Fruit fly (Drosophila melanogaster) whole organism, embryonic: ENCODE results near the gene CG11768.

Source experiments
- Adf1 ChIP-seq: fragments of 200-800 bp; sonication (Bioruptor generic); IDR thresholded peaks from 2 replicates; pipeline ENCODE4 v1.3.6; 2022; ENCODE audit warnings: missing biosample characterization, missing genetic modification characterization
- Atf6 ChIP-seq: fragments of 200-800 bp; sonication (Bioruptor generic); IDR thresholded peaks from 2 replicates; pipeline ENCODE4 v1.3.6; 2022; ENCODE audit warnings: missing biosample characterization, missing genetic modification characterization
- CG10209 ChIP-seq: fragments of 200-800 bp; sonication (Bioruptor generic); optimal IDR thresholded peaks from 3 replicates; lab custom pipeline; 2017; ENCODE audit warnings: missing biosample characterization, mild to moderate bottlenecking, missing genetic modification characterization, missing genetic modification reagents
- CG10959 ChIP-seq: fragments of 200-800 bp; sonication (Bioruptor generic); IDR thresholded peaks from 2 replicates; pipeline ENCODE4 v1.3.6; 2022; ENCODE audit warnings: missing biosample characterization, missing genetic modification characterization
- CG12942 ChIP-seq: fragments of 200-800 bp; sonication (Bioruptor generic); optimal IDR thresholded peaks from 3 replicates; lab custom pipeline; 2016; ENCODE audit warnings: missing biosample characterization, missing genetic modification characterization
- CG13287 ChIP-seq: fragments of 200-800 bp; sonication (Bioruptor generic); IDR thresholded peaks from 2 replicates; pipeline ENCODE4 v1.3.6; 2022; ENCODE audit warnings: missing biosample characterization, missing genetic modification characterization; ENCODE audit not compliant: partially characterized antibody
- CG17359 ChIP-seq: fragments of 200-800 bp; sonication (Bioruptor generic); optimal IDR thresholded peaks from 3 replicates; lab custom pipeline; 2018; ENCODE audit warnings: missing biosample characterization, mild to moderate bottlenecking, missing genetic modification characterization, moderate library complexity
- CG17361 ChIP-seq: fragments of 200-800 bp; sonication (Bioruptor generic); IDR thresholded peaks from 3 replicates; pipeline ENCODE4 v1.3.6; 2022; ENCODE audit warnings: missing biosample characterization, missing genetic modification characterization
- CG2875 ChIP-seq: fragments of 200-800 bp; sonication (Bioruptor generic); optimal IDR thresholded peaks from 2 replicates; lab custom pipeline; 2017; ENCODE audit warnings: missing biosample characterization, mild to moderate bottlenecking, missing genetic modification characterization, missing genetic modification reagents
- CG33557 ChIP-seq: fragments of 200-800 bp; sonication (Bioruptor generic); optimal IDR thresholded peaks from 2 replicates; lab custom pipeline; 2019; ENCODE audit warnings: missing biosample characterization, mild to moderate bottlenecking, missing genetic modification characterization, moderate library complexity
- CG3995 ChIP-seq: fragments of 200-800 bp; sonication (Bioruptor generic); optimal IDR thresholded peaks from 3 replicates; lab custom pipeline; 2016; ENCODE audit warnings: missing biosample characterization, missing genetic modification characterization
- CG8281 ChIP-seq: fragments of 200-800 bp; sonication (Bioruptor generic); optimal IDR thresholded peaks from 2 replicates; lab custom pipeline; 2018; ENCODE audit warnings: missing biosample characterization, mild to moderate bottlenecking, missing genetic modification characterization, moderate library complexity
- CG8388 ChIP-seq: fragments of 200-800 bp; sonication (Bioruptor generic); optimal IDR thresholded peaks from 2 replicates; lab custom pipeline; 2019; ENCODE audit warnings: missing biosample characterization, mild to moderate bottlenecking, missing genetic modification characterization, moderate library complexity
- CG9727 ChIP-seq: fragments of 200-800 bp; sonication (Bioruptor generic); optimal IDR thresholded peaks from 3 replicates; lab custom pipeline; 2017; ENCODE audit warnings: missing biosample characterization, mild to moderate bottlenecking, missing genetic modification characterization
- Chrac-16 ChIP-seq: fragments of 200-800 bp; sonication (Bioruptor generic); optimal IDR thresholded peaks from 3 replicates; lab custom pipeline; 2016; ENCODE audit warnings: missing biosample characterization, missing genetic modification characterization
- Dll ChIP-seq: fragments of 200-800 bp; sonication (Bioruptor generic); IDR thresholded peaks from 4 replicates; pipeline ENCODE4 v1.3.6; 2022; ENCODE audit warnings: missing biosample characterization, missing genetic modification characterization; ENCODE audit not compliant: partially characterized antibody
- E2f2 ChIP-seq: fragments of 200-800 bp; sonication (Bioruptor generic); IDR thresholded peaks from 2 replicates; pipeline ENCODE4 v1.3.6; 2022; ENCODE audit warnings: missing biosample characterization, missing genetic modification characterization
- Eip74EF ChIP-seq, 2 experiments: fragments of 200-800 bp in 1 of 2; fragments of >200 bp in 1 of 2; sonication (Bioruptor generic) in 1 of 2; optimal IDR thresholded peaks; 2 replicates each; lab custom pipeline; 2017 to 2019; ENCODE audit warnings: missing biosample characterization in 2 of 2, missing genetic modification characterization in 2 of 2, mild to moderate bottlenecking in 1 of 2, moderate library complexity in 1 of 2
- Jarid2 ChIP-seq: fragments of 200-800 bp; sonication (Bioruptor generic); optimal IDR thresholded peaks from 3 replicates; lab custom pipeline; 2017; ENCODE audit warnings: mild to moderate bottlenecking, missing biosample characterization, missing genetic modification reagents, missing genetic modification characterization
- MTF-1 ChIP-seq: fragments of 200-800 bp; sonication (Bioruptor generic); optimal IDR thresholded peaks from 2 replicates; lab custom pipeline; 2018; ENCODE audit warnings: missing biosample characterization, mild to moderate bottlenecking, missing genetic modification characterization, borderline replicate concordance
- NC2α ChIP-seq: fragments of 200-800 bp; sonication (Bioruptor generic); optimal IDR thresholded peaks from 2 replicates; lab custom pipeline; 2016; ENCODE audit warnings: missing biosample characterization, missing genetic modification characterization
- NC2β ChIP-seq: fragments of 200-800 bp; sonication (Bioruptor generic); optimal IDR thresholded peaks from 2 replicates; lab custom pipeline; 2016; ENCODE audit warnings: missing biosample characterization, missing genetic modification characterization
- Neu2 ChIP-seq: fragments of 200-800 bp; sonication (Bioruptor generic); optimal IDR thresholded peaks from 3 replicates; lab custom pipeline; 2016; ENCODE audit warnings: missing biosample characterization, missing genetic modification characterization, borderline replicate concordance
- Ptx1 ChIP-seq: fragments of 200-800 bp; sonication (Bioruptor generic); IDR thresholded peaks from 2 replicates; pipeline ENCODE4 v1.3.6; 2022; ENCODE audit warnings: missing biosample characterization, missing genetic modification characterization
- Vsx1 ChIP-seq: fragments of 200-800 bp; sonication (Bioruptor generic); optimal IDR thresholded peaks from 2 replicates; lab custom pipeline; 2017; ENCODE audit warnings: missing biosample characterization, mild to moderate bottlenecking, missing genetic modification characterization, missing genetic modification reagents
- Xrp1 ChIP-seq: fragments of 200-800 bp; sonication (Bioruptor generic); IDR thresholded peaks from 2 replicates; pipeline ENCODE4 v1.3.6; 2022; ENCODE audit warnings: missing biosample characterization, missing genetic modification characterization
- ind ChIP-seq: fragments of 200-800 bp; sonication (Bioruptor generic); optimal IDR thresholded peaks from 3 replicates; lab custom pipeline; 2016; ENCODE audit warnings: missing biosample characterization, missing genetic modification characterization
- lmd ChIP-seq: fragments of 200-800 bp; sonication (Bioruptor generic); IDR thresholded peaks from 2 replicates; pipeline ENCODE4 v1.3.6; 2022; ENCODE audit warnings: missing biosample characterization, missing genetic modification characterization
- mld ChIP-seq: fragments of 200-800 bp; sonication (Bioruptor generic); IDR thresholded peaks from 3 replicates; pipeline ENCODE4 v1.3.6; 2022; ENCODE audit warnings: missing biosample characterization, missing genetic modification characterization; ENCODE audit not compliant: partially characterized antibody
- ro ChIP-seq: fragments of 200-800 bp; sonication (Bioruptor generic); IDR thresholded peaks from 2 replicates; pipeline ENCODE4 v1.3.6; 2022; ENCODE audit warnings: missing biosample characterization, missing genetic modification characterization
- sens-2 ChIP-seq: fragments of 200-800 bp; sonication (Bioruptor generic); IDR thresholded peaks from 2 replicates; pipeline ENCODE4 v1.3.6; 2022; ENCODE audit warnings: missing biosample characterization, missing genetic modification characterization
- slp2 ChIP-seq: fragments of 200-800 bp; sonication (Bioruptor generic); optimal IDR thresholded peaks from 2 replicates; lab custom pipeline; 2016; ENCODE audit warnings: missing biosample characterization, missing genetic modification characterization
- stc ChIP-seq: fragments of 200-800 bp; sonication (Bioruptor generic); IDR thresholded peaks from 2 replicates; pipeline ENCODE4 v1.3.6; 2022; ENCODE audit warnings: missing biosample characterization, missing genetic modification characterization
- vvl ChIP-seq: fragments of 200-800 bp; sonication (Bioruptor generic); IDR thresholded peaks from 2 replicates; pipeline ENCODE4 v1.3.6; 2022; ENCODE audit warnings: missing biosample characterization, missing genetic modification characterization

CG11768 gene

dm6 chr3R:8784788-8785187 is 16.8 kb upstream of the CG11768 start (continued):
- TF ChIP-seq Atf6 (GFP tag; lab: Robert Waterston, UW) = peak; percentile 79
- TF ChIP-seq Xrp1 (GFP tag; lab: Robert Waterston, UW) = peak; percentile 66
- peak; percentile 67 for TF ChIP-seq lmd

dm6 chr3R:8780689-8781088 is 12.7 kb upstream of the CG11768 start, which contains the start of gene CG33189:
TSS of gene CG33189 (minus strand) at chr3R:8780789.
- TF ChIP-seq CG10209 (GFP tag; lab: Kevin White, UChicago) (no peak), Ptx1 (no peak), MTF-1 (GFP tag; lab: Kevin White, UChicago) (no peak), Vsx1 (GFP tag; lab: Kevin White, UChicago) (no peak), mld (no peak), NC2β (GFP tag; lab: Kevin White, UChicago) (no peak), Chrac-16 (GFP tag; lab: Kevin White, UChicago) (no peak), slp2 (GFP tag; lab: Kevin White, UChicago) (no peak), E2f2 (GFP tag; lab: Robert Waterston, UW) (no peak), sens-2 (GFP tag; lab: Robert Waterston, UW) (no peak)

dm6 chr3R:8779823-8780222 is 11.8 kb upstream of the CG11768 start, which contains the start of gene CG33191:
TSS of gene CG33191 (minus strand) at chr3R:8779923.
- no peak for TF ChIP-seq ro (GFP tag; lab: Robert Waterston, UW)
- no peak for TF ChIP-seq stc
- TF ChIP-seq CG33557 = no peak
- no peak for TF ChIP-seq CG17361 (GFP tag; lab: Robert Waterston, UW)
- TF ChIP-seq sens-2 (GFP tag; lab: Robert Waterston, UW) = no peak
- TF ChIP-seq CG10959 (GFP tag; lab: Robert Waterston, UW) = no peak
- TF ChIP-seq CG9727 (GFP tag; lab: Kevin White, UChicago) = no peak
- no peak for TF ChIP-seq vvl (GFP tag; lab: Robert Waterston, UW)
- no peak for TF ChIP-seq Eip74EF (GFP tag; optimal IDR thresholded peaks at IDR 0.05; lab: Kevin White, UChicago)
- no peak for TF ChIP-seq CG8388 (GFP tag; lab: Kevin White, UChicago)
- TF ChIP-seq Adf1 (GFP tag; lab: Robert Waterston, UW) = no peak
- TF ChIP-seq CG8281 (tag; lab: Kevin White, UChicago) = no peak
- TF ChIP-seq ind (GFP tag; lab: Kevin White, UChicago) = no peak
- no peak for TF ChIP-seq Dll

- TF ChIP-seq CG17359 (tag; lab: Kevin White, UChicago) (no peak), NC2α (GFP tag; lab: Kevin White, UChicago) (no peak), CG13287 (GFP tag; lab: Robert Waterston, UW) (0 out of 2 replicates have a peak, but pooled peaks have one; percentile 9), CG3995 (no peak), CG12942 (GFP tag; lab: Kevin White, UChicago) (no peak), Jarid2 (GFP tag; lab: Kevin White, UChicago) (peak; percentile 13), CG2875 (GFP tag; lab: Kevin White, UChicago) (no peak), Neu2 (GFP tag; lab: Kevin White, UChicago) (no peak)
These were observed 5.1 kb upstream of the CG11768 start, which contains the start of gene CG34301 for dm6 chr3R:8773135-8773534. TSS of gene CG34301 (plus strand) at chr3R:8773435.
